Worm (Caenorhabditis elegans): ENCODE measurements around the gene fubl-1.

DNA sequence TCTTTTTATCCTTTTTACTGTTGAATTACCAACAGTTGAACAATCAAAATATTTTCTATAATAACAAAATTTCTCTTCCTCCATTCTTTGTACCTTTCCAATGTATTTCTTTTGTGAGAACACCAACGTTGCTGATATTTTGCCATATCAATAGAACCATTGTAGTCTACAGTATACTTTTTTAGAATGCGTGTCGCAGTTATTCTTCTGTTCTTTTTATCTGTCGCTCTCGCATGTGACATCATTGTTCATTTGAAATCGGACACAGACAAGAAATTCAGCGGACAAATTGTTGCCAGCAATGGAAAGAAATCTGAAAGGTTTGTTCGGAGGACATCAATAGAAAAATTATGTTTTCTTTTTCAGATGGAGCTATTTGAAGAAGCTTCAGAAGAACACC is 36.8 kb downstream of the fubl-1 start, which contains the start of gene ZK856.7:
- no peak for TF ChIP-seq lsy-2 (tag; optimal IDR thresholded peaks at IDR 0.05)
- TF ChIP-seq nhr-28 (tag; optimal IDR thresholded peaks at IDR 0.05), result no peak
- TF ChIP-seq elt-3 (tag; optimal IDR thresholded peaks at IDR 0.05), result no peak
- TF ChIP-seq snpc-4 (tag; optimal IDR thresholded peaks at IDR 0.05), result no peak
- TF ChIP-seq M03D4.4 (tag; optimal IDR thresholded peaks at IDR 0.05), result no peak
- no peak for TF ChIP-seq mep-1 (tag; optimal IDR thresholded peaks at IDR 0.05)
- TF ChIP-seq nhr-76 (tag; optimal IDR thresholded peaks at IDR 0.05), result no peak
- TF ChIP-seq unc-62 (GFP tag; optimal IDR thresholded peaks at IDR 0.05), result no peak
- no peak for TF ChIP-seq drap-1 (GFP tag; optimal IDR thresholded peaks at IDR 0.05)
- TF ChIP-seq nhr-237 (tag; optimal IDR thresholded peaks at IDR 0.05), result no peak
- no peak for TF ChIP-seq pha-4 (tag; optimal IDR thresholded peaks at IDR 0.05)

Data from whole organism, mixed stage, embryonic.